Worm (Caenorhabditis elegans): Measurements from ENCODE around the gene C18A3.7.

ce11 chrII:5736599-5736998, 6.4 kb upstream of the C18A3.7 start:
- no peak for TF ChIP-seq nhr-28 (tag; optimal IDR thresholded peaks at IDR 0.05)
- no peak for TF ChIP-seq snpc-4 (tag; optimal IDR thresholded peaks at IDR 0.05)
- no peak for TF ChIP-seq lir-3 (tag; optimal IDR thresholded peaks at IDR 0.05; ENCODE audit: poor library complexity)
